Worm (Caenorhabditis elegans): Measurements from ENCODE around the gene F54B11.11.

DNA sequence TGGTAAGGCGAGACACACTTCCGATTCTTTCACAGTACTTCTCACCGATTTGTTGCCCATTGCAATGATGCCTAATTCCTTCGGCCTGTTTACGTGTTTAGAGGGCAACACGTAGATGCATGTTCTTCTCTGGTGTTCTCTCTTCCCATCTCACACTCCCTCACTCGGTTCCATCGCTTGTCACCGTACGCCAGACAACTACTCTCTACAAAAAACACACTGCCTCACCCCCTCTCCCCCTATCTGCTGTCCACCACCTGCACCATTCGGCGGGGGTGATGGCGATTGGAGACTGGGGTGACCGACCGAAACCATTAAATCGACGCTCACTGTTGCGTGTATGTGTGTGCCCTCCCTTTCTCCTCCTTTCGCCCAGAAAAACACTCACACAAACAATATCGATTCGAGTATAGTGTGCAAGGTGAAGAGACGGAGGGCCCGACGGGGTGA, 5.3 kb downstream of the F54B11.11 start:
- TF ChIP-seq unc-62 (GFP tag; optimal IDR thresholded peaks at IDR 0.05): peak; percentile 24
- TF ChIP-seq skn-1 (tag; optimal IDR thresholded peaks at IDR 0.05): no peak
- TF ChIP-seq ztf-11 (tag; optimal IDR thresholded peaks at IDR 0.05): no peak

All from whole organism, L3 larva.